3 worm cellular contexts compared by ENCODE assay signal in genomic region chrV:10039837-10040236, ce11.
TF ChIP-seq lines count a peak whose summit lies in the region.

No protein-coding gene starts in this region.

TF ChIP-seq in whole organism, L1 larva, 84 proteins besides CTCF, POLR2A, EP300 and RAD21 (continued from another document):
- TF ChIP-seq jun-1 (tag; optimal IDR thresholded peaks at IDR 0.05; lab: Kevin White, UChicago), result peak; percentile 70
- peak; percentile 45 for TF ChIP-seq rnt-1 (tag; optimal IDR thresholded peaks at IDR 0.05; lab: Kevin White, UChicago)
- TF ChIP-seq ceh-82 (tag; optimal IDR thresholded peaks at IDR 0.05; lab: Kevin White, UChicago), result peak; percentile 56 to 61 (median 57)
- no peak for TF ChIP-seq hlh-17 (GFP tag; optimal IDR thresholded peaks at IDR 0.05; lab: Kevin White, UChicago; ENCODE audit: borderline replicate concordance)
- TF ChIP-seq lsy-2 (tag; optimal IDR thresholded peaks at IDR 0.05; lab: Kevin White, UChicago), result peak; percentile 64 to 91
- TF ChIP-seq nhr-19 (GFP tag; conservative IDR thresholded peaks at IDR 0.05; lab: Robert Waterston, UW), result peak; percentile 48
- TF ChIP-seq fos-1 (tag; optimal IDR thresholded peaks at IDR 0.05; lab: Kevin White, UChicago), result peak; percentile 51
- peak; percentile 78 for TF ChIP-seq mep-1 (tag; optimal IDR thresholded peaks at IDR 0.05; lab: Kevin White, UChicago)
- TF ChIP-seq unc-30 (tag; optimal IDR thresholded peaks at IDR 0.05; lab: Kevin White, UChicago), result no peak
- peak; percentile 75 for TF ChIP-seq snu-23 (GFP tag; optimal IDR thresholded peaks at IDR 0.05; lab: Kevin White, UChicago)
- peak; percentile 66 for TF ChIP-seq tbx-2 (tag; optimal IDR thresholded peaks at IDR 0.05; lab: Kevin White, UChicago)
- TF ChIP-seq irx-1 (tag; optimal IDR thresholded peaks at IDR 0.05; lab: Kevin White, UChicago), result peak; percentile 1
- TF ChIP-seq alr-1 (tag; optimal IDR thresholded peaks at IDR 0.05; lab: Kevin White, UChicago; ENCODE audit: borderline replicate concordance), result no peak
- TF ChIP-seq lin-13 (GFP tag; optimal IDR thresholded peaks at IDR 0.05; lab: Kevin White, UChicago), result peak; percentile 33
- TF ChIP-seq nhr-77 (tag; optimal IDR thresholded peaks at IDR 0.05; lab: Kevin White, UChicago), result peak; percentile 61
- TF ChIP-seq unc-86 (tag; optimal IDR thresholded peaks at IDR 0.05; lab: Kevin White, UChicago), result peak; percentile 28
- TF ChIP-seq sox-4 (tag; optimal IDR thresholded peaks at IDR 0.05; lab: Kevin White, UChicago), result no peak
- TF ChIP-seq nhr-71 (tag; optimal IDR thresholded peaks at IDR 0.05; lab: Kevin White, UChicago), result peak; percentile 78
- TF ChIP-seq vab-15 (tag; optimal IDR thresholded peaks at IDR 0.05; lab: Kevin White, UChicago), result no peak
- TF ChIP-seq elt-2 (tag; optimal IDR thresholded peaks at IDR 0.05; lab: Kevin White, UChicago), result peak; percentile 85
- peak; percentile 31 for TF ChIP-seq fkh-8 (tag; optimal IDR thresholded peaks at IDR 0.05; lab: Kevin White, UChicago)
- peak; percentile 66 for TF ChIP-seq swsn-7 (tag; optimal IDR thresholded peaks at IDR 0.05; lab: Kevin White, UChicago)
- no peak for TF ChIP-seq ama-1 (optimal IDR thresholded peaks at IDR 0.05; lab: Kevin White, UChicago)
- TF ChIP-seq nhr-47 (tag; optimal IDR thresholded peaks at IDR 0.05; lab: Kevin White, UChicago), result peak; percentile 63
- TF ChIP-seq dpl-1 (GFP tag; optimal IDR thresholded peaks at IDR 0.05; lab: Kevin White, UChicago), result peak; percentile 4 to 30 (median 7)
- no peak for TF ChIP-seq Y116A8C.19 (tag; optimal IDR thresholded peaks at IDR 0.05; lab: Kevin White, UChicago; ENCODE audit: borderline replicate concordance)
- TF ChIP-seq efl-1 (optimal IDR thresholded peaks at IDR 0.05; lab: Kevin White, UChicago), result peak; percentile 62 to 69
- TF ChIP-seq efl-1 (GFP tag; optimal IDR thresholded peaks at IDR 0.05 in 1 of 2; lab: Kevin White, UChicago), result no peak
- peak in 1 of 2 experiments; percentile 60 for TF ChIP-seq mdl-1 (tag; optimal IDR thresholded peaks at IDR 0.05; lab: Kevin White, UChicago)
- TF ChIP-seq egl-27 (tag; optimal IDR thresholded peaks at IDR 0.05; lab: Kevin White, UChicago), result peak in 1 of 2 experiments; percentile 34
- TF ChIP-seq efl-3 (GFP tag; optimal IDR thresholded peaks at IDR 0.05; lab: Kevin White, UChicago), result no peak
- peak; percentile 25 for TF ChIP-seq ceh-8 (GFP tag; optimal IDR thresholded peaks at IDR 0.05; lab: Kevin White, UChicago)
- TF ChIP-seq ces-1 (GFP tag; optimal IDR thresholded peaks at IDR 0.05; lab: Kevin White, UChicago), result no peak
TF ChIP-seq in whole organism, L1 larva: peak in this region for 37.

TF ChIP-seq in whole organism, L3 larva, 47 proteins besides CTCF, POLR2A, EP300 and RAD21 (continued from another document):
- TF ChIP-seq lin-15B (tag; optimal IDR thresholded peaks at IDR 0.05; lab: Kevin White, UChicago) (peak; percentile 36), zag-1 (tag; optimal IDR thresholded peaks at IDR 0.05; lab: Kevin White, UChicago) (no peak), nhr-28 (tag; optimal IDR thresholded peaks at IDR 0.05; lab: Kevin White, UChicago) (no peak), ceh-82 (tag; optimal IDR thresholded peaks at IDR 0.05; lab: Kevin White, UChicago) (no peak), elt-2 (tag; optimal IDR thresholded peaks at IDR 0.05; lab: Kevin White, UChicago) (peak; percentile 89), lsy-12 (tag; optimal IDR thresholded peaks at IDR 0.05; lab: Kevin White, UChicago) (peak; percentile 43), elt-1 (tag; optimal IDR thresholded peaks at IDR 0.05; lab: Kevin White, UChicago) (no peak), nhr-237 (tag; optimal IDR thresholded peaks at IDR 0.05; lab: Kevin White, UChicago) (no peak), ama-1 (optimal IDR thresholded peaks at IDR 0.05; lab: Kevin White, UChicago) (no peak), ztf-4 (tag; optimal IDR thresholded peaks at IDR 0.05; lab: Kevin White, UChicago) (no peak), nhr-23 (tag; optimal IDR thresholded peaks at IDR 0.05; lab: Kevin White, UChicago) (peak; percentile 67), daf-12 (tag; optimal IDR thresholded peaks at IDR 0.05; lab: Kevin White, UChicago) (no peak), pqm-1 (tag; optimal IDR thresholded peaks at IDR 0.05; lab: Kevin White, UChicago) (peak; percentile 83), ceh-28 (tag; optimal IDR thresholded peaks at IDR 0.05; lab: Kevin White, UChicago) (no peak), nfya-1 (tag; optimal IDR thresholded peaks at IDR 0.05; lab: Kevin White, UChicago; ENCODE audit: insufficient read depth) (peak; percentile 87), mml-1 (tag; optimal IDR thresholded peaks at IDR 0.05; lab: Kevin White, UChicago) (no peak), egl-5 (tag; optimal IDR thresholded peaks at IDR 0.05; lab: Kevin White, UChicago) (no peak), unc-39 (tag; optimal IDR thresholded peaks at IDR 0.05; lab: Kevin White, UChicago) (no peak), nhr-25 (tag; optimal IDR thresholded peaks at IDR 0.05; lab: Kevin White, UChicago) (peak; percentile 78), tbx-2 (tag; optimal IDR thresholded peaks at IDR 0.05; lab: Kevin White, UChicago) (peak; percentile 6), fkh-2 (tag; optimal IDR thresholded peaks at IDR 0.05; lab: Kevin White, UChicago) (no peak), unc-62 (GFP tag; optimal IDR thresholded peaks at IDR 0.05; lab: Kevin White, UChicago) (peak; percentile 23), ztf-11 (tag; optimal IDR thresholded peaks at IDR 0.05; lab: Kevin White, UChicago) (no peak), nhr-67 (tag; optimal IDR thresholded peaks at IDR 0.05; lab: Kevin White, UChicago) (no peak), ceh-16 (tag; optimal IDR thresholded peaks at IDR 0.05; lab: Kevin White, UChicago) (no peak), ceh-9 (tag; optimal IDR thresholded peaks at IDR 0.05; lab: Kevin White, UChicago) (no peak), nhr-11 (tag; optimal IDR thresholded peaks at IDR 0.05; lab: Kevin White, UChicago) (no peak), nhr-77 (tag; optimal IDR thresholded peaks at IDR 0.05; lab: Kevin White, UChicago) (no peak)

TF ChIP-seq in whole organism, young adult, 124 proteins besides CTCF, POLR2A, EP300 and RAD21 (continued from another document):
- TF ChIP-seq unc-62 (GFP tag; optimal IDR thresholded peaks at IDR 0.05; lab: Kevin White, UChicago) (no peak), zfh-2 (GFP tag; conservative IDR thresholded peaks at IDR 0.05; lab: Robert Waterston, UW) (peak; percentile 79), ceh-58 (GFP tag; IDR thresholded peaks at IDR 0.05; lab: Robert Waterston, UW) (no peak), mel-28 (tag; optimal IDR thresholded peaks at IDR 0.05; lab: Kevin White, UChicago; ENCODE audit: borderline replicate concordance) (no peak), tbp1 (GFP tag; optimal IDR thresholded peaks at IDR 0.05; lab: Kevin White, UChicago) (peak; percentile 33), C06A6.2 (GFP tag; conservative IDR thresholded peaks at IDR 0.05; lab: Robert Waterston, UW) (0 out of 2 replicates have a peak, but pooled peaks have one; percentile 15), lsl-1 (GFP tag; optimal IDR thresholded peaks at IDR 0.05; lab: Kevin White, UChicago) (no peak), attf-3 (GFP tag; conservative IDR thresholded peaks at IDR 0.05; lab: Robert Waterston, UW) (0 out of 2 replicates have a peak, but pooled peaks have one; percentile 22), atf-7 (tag; optimal IDR thresholded peaks at IDR 0.05; lab: Kevin White, UChicago) (peak; percentile 38), hmg-1.2 (GFP tag; IDR thresholded peaks at IDR 0.05; lab: Robert Waterston, UW) (peak; percentile 83), lin-35 (GFP tag; optimal IDR thresholded peaks at IDR 0.05; lab: Kevin White, UChicago) (peak in 1 of 3 experiments; percentile 28), nfyb-1 (GFP tag; IDR thresholded peaks at IDR 0.05; lab: Robert Waterston, UW) (0 out of 2 replicates have a peak, but pooled peaks have one; percentile 55), egl-44 (GFP tag; IDR thresholded peaks at IDR 0.05; lab: Robert Waterston, UW) (0 out of 2 replicates have a peak, but pooled peaks have one; percentile 44), nhr-120 (GFP tag; IDR thresholded peaks at IDR 0.05; lab: Robert Waterston, UW) (no peak), repo-1 (tag; optimal IDR thresholded peaks at IDR 0.05; lab: Kevin White, UChicago) (no peak), cebp-2 (GFP tag; IDR thresholded peaks at IDR 0.05; lab: Robert Waterston, UW) (no peak), sptf-2 (GFP tag; optimal IDR thresholded peaks at IDR 0.05; lab: Kevin White, UChicago) (peak; percentile 13), sea-2 (GFP tag; IDR thresholded peaks at IDR 0.05; lab: Robert Waterston, UW) (no peak)
